Fruit fly (Drosophila melanogaster): Measurements from ENCODE around the gene ko.

Gene ko

DNA sequence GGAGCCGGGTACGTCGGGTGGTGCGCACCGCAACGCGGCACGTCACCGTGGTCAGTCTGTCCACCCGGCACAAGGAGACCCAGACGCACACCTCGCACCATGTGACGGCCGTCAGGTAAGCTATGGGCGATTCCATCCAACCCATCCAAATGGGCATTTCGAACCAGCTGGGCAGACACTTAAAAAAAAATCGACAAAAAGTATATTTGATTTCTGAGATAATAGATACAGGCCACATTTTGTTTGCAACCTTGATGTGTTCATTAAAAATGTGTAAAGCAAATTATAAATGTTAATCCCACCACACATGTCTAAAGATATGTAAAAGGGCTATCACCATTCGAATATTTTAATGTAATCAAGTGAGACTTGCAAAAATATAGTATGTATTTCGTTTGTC lies 66.4 kb downstream of the ko start:
- no peak for TF ChIP-seq h (GFP tag; optimal IDR thresholded peaks at IDR 0.05)
- no peak for TF ChIP-seq br (GFP tag; optimal IDR thresholded peaks at IDR 0.05)
- TF ChIP-seq fru (GFP tag; optimal IDR thresholded peaks at IDR 0.05) = no peak

DNA sequence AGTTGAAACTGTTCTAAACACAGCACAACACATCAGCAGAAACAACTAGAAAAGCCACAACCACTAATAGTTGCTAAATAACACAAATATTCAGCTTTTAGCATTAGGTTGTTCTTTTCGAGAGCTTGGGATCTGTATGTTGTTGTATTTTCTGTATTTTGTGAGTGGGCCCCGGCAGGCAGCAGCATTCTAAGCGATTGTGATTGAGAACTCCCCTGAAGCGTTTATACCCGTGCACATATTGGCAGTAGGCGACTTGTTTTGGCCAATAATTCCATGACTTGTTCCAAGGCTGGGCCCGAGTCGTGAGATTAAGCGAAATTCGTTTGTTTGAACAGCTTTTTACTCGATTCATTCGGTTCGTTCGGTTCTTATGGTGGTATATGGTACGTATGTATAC lies 69.0 kb downstream of the ko start:
- TF ChIP-seq Hr83 (GFP tag; optimal IDR thresholded peaks at IDR 0.05; ENCODE audit: poor library complexity, severe bottlenecking) (no peak), ey (GFP tag; optimal IDR thresholded peaks at IDR 0.05) (no peak), rgr (GFP tag; optimal IDR thresholded peaks at IDR 0.05) (peak; percentile 19), GATAd (GFP tag; optimal IDR thresholded peaks at IDR 0.05) (no peak)

DNA sequence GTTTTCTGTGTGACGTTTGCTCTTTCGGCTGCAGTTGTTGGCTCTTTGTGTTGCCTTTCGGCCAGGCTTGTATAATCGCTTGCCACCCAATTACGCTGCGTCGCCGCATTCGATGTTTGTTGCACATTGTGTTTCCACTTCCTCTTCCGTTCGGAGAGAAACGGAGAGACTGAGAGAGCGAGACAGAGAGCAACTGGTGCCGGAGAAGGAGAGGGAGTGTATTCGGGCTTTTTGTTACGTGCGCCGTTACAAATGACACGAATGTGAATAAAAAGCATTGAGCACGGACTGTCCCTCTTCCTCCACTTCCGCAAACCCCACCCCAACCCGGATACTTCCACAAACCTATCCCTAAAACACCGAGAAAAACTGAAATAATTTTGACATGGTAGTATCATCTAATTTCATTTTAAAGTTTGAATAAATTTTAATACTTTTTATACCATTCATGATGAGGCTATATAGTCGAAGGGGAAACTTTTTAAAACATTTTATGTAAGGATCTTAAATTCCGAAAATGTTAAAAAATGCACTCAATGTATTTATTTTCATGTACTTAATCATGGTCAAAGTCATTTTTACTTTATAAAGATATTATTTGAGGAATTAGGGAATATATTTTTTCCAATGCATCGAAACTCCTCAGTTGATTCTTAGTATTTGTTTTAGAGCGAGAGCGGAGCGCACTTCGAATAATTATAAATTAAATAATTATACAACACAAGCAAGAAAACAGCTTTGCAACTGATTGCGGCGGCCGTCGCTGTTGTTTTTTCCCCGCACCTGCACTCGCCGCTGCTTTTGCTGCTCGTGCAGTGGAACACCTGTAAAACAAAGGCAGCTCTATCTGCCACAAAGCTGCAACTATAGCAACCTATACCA lies 70.5 kb downstream of the ko start:
- TF ChIP-seq Mio (GFP tag; optimal IDR thresholded peaks at IDR 0.05) = no peak
- peak; percentile 15 for TF ChIP-seq dmrt93B (GFP tag; optimal IDR thresholded peaks at IDR 0.05)
- TF ChIP-seq dsf (GFP tag; optimal IDR thresholded peaks at IDR 0.05; ENCODE audit: borderline replicate concordance) = no peak
- TF ChIP-seq psq (GFP tag; optimal IDR thresholded peaks at IDR 0.05) = peak; percentile 50
- no peak for TF ChIP-seq Myc (optimal IDR thresholded peaks at IDR 0.05)
- TF ChIP-seq h (GFP tag; optimal IDR thresholded peaks at IDR 0.05) = peak; percentile 40
- TF ChIP-seq dl (GFP tag; optimal IDR thresholded peaks at IDR 0.05; ENCODE audit: insufficient read depth in 1 of 2, partially characterized antibody in 2 of 2) = peak; percentile 32 to 38
- peak in 1 of 2 experiments; percentile 58 for TF ChIP-seq foxo (GFP tag; optimal IDR thresholded peaks at IDR 0.05)
- no peak for TF ChIP-seq Jra (GFP tag; optimal IDR thresholded peaks at IDR 0.05)
- TF ChIP-seq Abd-B (GFP tag; optimal IDR thresholded peaks at IDR 0.05) = no peak
- peak; percentile 54 for TF ChIP-seq OdsH (GFP tag; optimal IDR thresholded peaks at IDR 0.05)
- TF ChIP-seq br (GFP tag; optimal IDR thresholded peaks at IDR 0.05) = peak; percentile 14
- peak; percentile 50 for TF ChIP-seq fru (GFP tag; optimal IDR thresholded peaks at IDR 0.05)
- TF ChIP-seq rgr (GFP tag; optimal IDR thresholded peaks at IDR 0.05) = peak; percentile 34
- TF ChIP-seq tai (GFP tag; optimal IDR thresholded peaks at IDR 0.05) = peak; percentile 47
- no peak for TF ChIP-seq usp (GFP tag; optimal IDR thresholded peaks at IDR 0.05)
- no peak for TF ChIP-seq Vsx2 (GFP tag; optimal IDR thresholded peaks at IDR 0.05; ENCODE audit: partially characterized antibody)
- no peak for TF ChIP-seq Hr83 (GFP tag; optimal IDR thresholded peaks at IDR 0.05; ENCODE audit: poor library complexity, severe bottlenecking)
- peak; percentile 32 for TF ChIP-seq ey (GFP tag; optimal IDR thresholded peaks at IDR 0.05)
- peak; percentile 56 for TF ChIP-seq HLH106 (tag; optimal IDR thresholded peaks at IDR 0.05)
- TF ChIP-seq CG9705 (GFP tag; optimal IDR thresholded peaks at IDR 0.05) = no peak
- no peak for TF ChIP-seq sage (GFP tag; optimal IDR thresholded peaks at IDR 0.05)
- TF ChIP-seq Hnf4 (GFP tag; optimal IDR thresholded peaks at IDR 0.05) = peak; percentile 19
- peak; percentile 12 for TF ChIP-seq woc (GFP tag; optimal IDR thresholded peaks at IDR 0.05)
- peak; percentile 69 for TF ChIP-seq Sp1 (GFP tag; optimal IDR thresholded peaks at IDR 0.05)

DNA sequence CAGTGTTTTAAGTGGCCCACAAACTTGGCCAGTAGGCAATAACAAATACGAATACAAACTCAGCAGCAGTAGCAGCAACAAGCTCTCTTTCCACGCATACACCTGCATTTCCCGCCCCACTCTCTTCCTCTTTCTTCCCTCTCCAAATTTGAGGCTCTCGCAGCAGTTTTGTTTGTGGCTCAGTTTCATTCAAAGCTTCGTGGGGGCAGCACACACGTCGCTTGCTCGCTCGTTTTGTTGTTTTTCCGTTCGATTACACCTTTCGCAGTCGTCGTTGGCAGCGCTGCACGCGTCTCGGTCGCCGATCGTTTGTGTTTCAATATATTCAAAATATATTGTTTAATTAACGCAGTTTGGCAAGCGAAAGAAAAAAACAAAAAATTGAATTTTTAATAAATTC lies 72.3 kb downstream of the ko start:
- TF ChIP-seq lola (GFP tag; optimal IDR thresholded peaks at IDR 0.05) = no peak
- no peak for TF ChIP-seq Jra (GFP tag; optimal IDR thresholded peaks at IDR 0.05)
- TF ChIP-seq sv (GFP tag; optimal IDR thresholded peaks at IDR 0.05) = no peak
- TF ChIP-seq HLH106 (tag; optimal IDR thresholded peaks at IDR 0.05) = peak; percentile 8
- peak in 1 of 2 experiments; percentile 29 for TF ChIP-seq foxo (GFP tag; optimal IDR thresholded peaks at IDR 0.05)
- peak; percentile 27 for TF ChIP-seq Sp1 (GFP tag; optimal IDR thresholded peaks at IDR 0.05)
- TF ChIP-seq ey (GFP tag; optimal IDR thresholded peaks at IDR 0.05) = peak; percentile 35
- no peak for TF ChIP-seq brk (GFP tag; optimal IDR thresholded peaks at IDR 0.05)
- TF ChIP-seq tai (GFP tag; optimal IDR thresholded peaks at IDR 0.05) = no peak
- no peak for TF ChIP-seq usp (GFP tag; optimal IDR thresholded peaks at IDR 0.05)
- no peak for TF ChIP-seq CrebA (GFP tag; optimal IDR thresholded peaks at IDR 0.05; ENCODE audit: borderline replicate concordance)
- peak; percentile 50 for TF ChIP-seq sage (GFP tag; optimal IDR thresholded peaks at IDR 0.05)
- peak; percentile 48 for TF ChIP-seq OdsH (GFP tag; optimal IDR thresholded peaks at IDR 0.05)
- no peak for TF ChIP-seq GATAd (GFP tag; optimal IDR thresholded peaks at IDR 0.05)
- no peak for TF ChIP-seq Mio (GFP tag; optimal IDR thresholded peaks at IDR 0.05)
- TF ChIP-seq Hnf4 (GFP tag; optimal IDR thresholded peaks at IDR 0.05) = peak; percentile 54
- no peak for TF ChIP-seq Dfd (GFP tag; optimal IDR thresholded peaks at IDR 0.05)
- peak; percentile 81 for TF ChIP-seq Dif (GFP tag; optimal IDR thresholded peaks at IDR 0.05; ENCODE audit: partially characterized antibody)
- TF ChIP-seq Hr78 (GFP tag; optimal IDR thresholded peaks at IDR 0.05) = no peak
- no peak for TF ChIP-seq dmrt93B (GFP tag; optimal IDR thresholded peaks at IDR 0.05)
- TF ChIP-seq h (GFP tag; optimal IDR thresholded peaks at IDR 0.05) = peak; percentile 72
- no peak for TF ChIP-seq Abd-B (GFP tag; optimal IDR thresholded peaks at IDR 0.05)
- TF ChIP-seq Myc (optimal IDR thresholded peaks at IDR 0.05) = no peak
- TF ChIP-seq woc (GFP tag; optimal IDR thresholded peaks at IDR 0.05) = no peak
- TF ChIP-seq dl (GFP tag; optimal IDR thresholded peaks at IDR 0.05; ENCODE audit: insufficient read depth in 1 of 2, partially characterized antibody in 2 of 2) = peak; percentile 72 to 76
- no peak for TF ChIP-seq CG9705 (GFP tag; optimal IDR thresholded peaks at IDR 0.05)
- peak; percentile 61 for TF ChIP-seq rgr (GFP tag; optimal IDR thresholded peaks at IDR 0.05)
- TF ChIP-seq CG32264 (GFP tag; optimal IDR thresholded peaks at IDR 0.05) = peak; percentile 15
- peak; percentile 38 for TF ChIP-seq psq (GFP tag; optimal IDR thresholded peaks at IDR 0.05)
- TF ChIP-seq fru (GFP tag; optimal IDR thresholded peaks at IDR 0.05) = peak; percentile 75
- peak; percentile 78 for TF ChIP-seq Vsx2 (GFP tag; optimal IDR thresholded peaks at IDR 0.05; ENCODE audit: partially characterized antibody)
- no peak for TF ChIP-seq pan (optimal IDR thresholded peaks at IDR 0.05)
- TF ChIP-seq jim (GFP tag; optimal IDR thresholded peaks at IDR 0.05) = peak; percentile 21
- TF ChIP-seq br (GFP tag; optimal IDR thresholded peaks at IDR 0.05) = peak; percentile 24
- TF ChIP-seq Hr83 (GFP tag; optimal IDR thresholded peaks at IDR 0.05; ENCODE audit: poor library complexity, severe bottlenecking) = peak; percentile 71
- TF ChIP-seq Rel (GFP tag; optimal IDR thresholded peaks at IDR 0.05) = no peak
- peak; percentile 81 for TF ChIP-seq Rel (tag; optimal IDR thresholded peaks at IDR 0.05)
